Worm (Caenorhabditis elegans) whole organism, L4/young adult: ENCODE results near the gene C03H5.9.

Experiments
- dao-5 ChIP-seq: sonication (generic microtip); optimal IDR thresholded peaks from 2 replicates; lab custom pipeline; 2016; ENCODE audit warnings: missing genotype, missing genetic modification characterization, moderate library complexity, missing compliant biosample characterization
- him-1 ChIP-seq: sonication (generic microtip); optimal IDR thresholded peaks from 2 replicates; lab custom pipeline; 2016; ENCODE audit warnings: missing genotype, missing genetic modification reagents, missing genetic modification characterization, missing compliant biosample characterization

- TF ChIP-seq him-1 (tag; lab: Kevin White, UChicago) (peak; percentile 27), dao-5 (tag; lab: Kevin White, UChicago) (no peak)
Observed at ce11 chrII:401211-401610, 22.8 kb downstream of the C03H5.9 start.
